Worm (Caenorhabditis elegans) whole organism, L1 larva: Measurements from ENCODE around the gene srd-11.

Experiments
- C16A3.4 ChIP-seq: fragments of 150-350 bp; optimal IDR thresholded peaks from 2 replicates; lab custom pipeline; 2014; ENCODE audit warnings: missing biosample characterization, missing genetic modification characterization
- blmp-1 ChIP-seq: fragments of 150-350 bp; optimal IDR thresholded peaks from 2 replicates; lab custom pipeline; 2014; ENCODE audit warnings: missing biosample characterization, missing genetic modification characterization
- ceh-82 ChIP-seq, 3 experiments: fragments of 150-350 bp in 1 of 3; sonication (generic microtip) in 2 of 3; optimal IDR thresholded peaks; 2 replicates each; lab custom pipeline; 2014 to 2017; ENCODE audit warnings: missing biosample characterization in 3 of 3, missing genetic modification characterization in 3 of 3
- dpl-1 ChIP-seq, 3 experiments: fragments of 150-350 bp in 2 of 3; sonication (generic microtip) in 1 of 3; optimal IDR thresholded peaks; 2 replicates each; lab custom pipeline; 2014 to 2017; ENCODE audit warnings: missing biosample characterization in 3 of 3, missing genetic modification characterization in 3 of 3, missing genetic modification reagents in 3 of 3
- efl-1 ChIP-seq, 4 experiments: fragments of 150-350 bp; optimal IDR thresholded peaks in 3 of 4; peaks in 1 of 4; 1 replicate in 1 of 4; 2 replicates in 3 of 4; lab custom pipeline; 2014; ENCODE audit warnings: missing biosample characterization in 2 of 4, missing genetic modification characterization in 2 of 4, missing genetic modification reagents in 2 of 4
- egl-13 ChIP-seq: sonication (generic microtip); optimal IDR thresholded peaks from 2 replicates; lab custom pipeline; 2016; ENCODE audit warnings: missing genotype, missing genetic modification reagents, missing genetic modification characterization, missing compliant biosample characterization
- egl-27 ChIP-seq, 2 experiments: fragments of 150-350 bp in 1 of 2; sonication (generic microtip); optimal IDR thresholded peaks; 3 replicates each; lab custom pipeline; 2017 to 2018; ENCODE audit warnings: missing biosample characterization in 2 of 2, missing genetic modification characterization in 2 of 2, missing genetic modification reagents in 2 of 2
- ets-5 ChIP-seq: fragments of 200-800 bp; sonication (Bioruptor generic); IDR thresholded peaks from 2 replicates; pipeline ENCODE4 v1.3.6; 2022; ENCODE audit warnings: missing genetic modification characterization, missing compliant biosample characterization
- fkh-10 ChIP-seq: sonication (generic microtip); optimal IDR thresholded peaks from 2 replicates; lab custom pipeline; 2017; ENCODE audit warnings: missing biosample characterization, missing genetic modification reagents, missing genetic modification characterization
- fos-1 ChIP-seq: fragments of 150-350 bp; optimal IDR thresholded peaks from 2 replicates; lab custom pipeline; 2014; ENCODE audit warnings: missing biosample characterization, missing genetic modification characterization
- grh-1 ChIP-seq: fragments of 200-800 bp; sonication (Bioruptor generic); IDR thresholded peaks from 2 replicates; pipeline ENCODE4 v1.3.6; 2022; ENCODE audit warnings: missing genetic modification reagents, missing genetic modification characterization, missing compliant biosample characterization
- hlh-17 ChIP-seq: fragments of 200-800 bp; sonication (Bioruptor generic); optimal IDR thresholded peaks from 2 replicates; lab custom pipeline; 2018; ENCODE audit warnings: missing genetic modification characterization, mild to moderate bottlenecking, missing compliant biosample characterization, moderate library complexity, borderline replicate concordance
- irx-1 ChIP-seq: sonication (generic microtip); optimal IDR thresholded peaks from 2 replicates; lab custom pipeline; 2016; ENCODE audit warnings: missing genetic modification characterization, missing compliant biosample characterization
- isw-1 ChIP-seq: fragments of 200-800 bp; sonication (Bioruptor generic); IDR thresholded peaks from 2 replicates; pipeline ENCODE4 v1.3.6; 2022; ENCODE audit warnings: missing genetic modification characterization, missing compliant biosample characterization
- lin-13 ChIP-seq: fragments of 150-350 bp; optimal IDR thresholded peaks from 2 replicates; lab custom pipeline; 2014; ENCODE audit warnings: missing biosample characterization, missing genetic modification reagents, missing genetic modification characterization
- lin-14 ChIP-seq: fragments of 200-800 bp; sonication (Bioruptor generic); optimal IDR thresholded peaks from 2 replicates; lab custom pipeline; 2018; ENCODE audit warnings: mild to moderate bottlenecking, missing genetic modification characterization, moderate library complexity, missing compliant biosample characterization
- lin-15B ChIP-seq: fragments of 150-350 bp; sonication (generic microtip); optimal IDR thresholded peaks from 3 replicates; lab custom pipeline; 2014; ENCODE audit warnings: missing biosample characterization, missing genetic modification characterization
- lin-35 ChIP-seq, 2 experiments: fragments of 150-350 bp; optimal IDR thresholded peaks; 2 replicates each; lab custom pipeline; 2014; ENCODE audit warnings: missing biosample characterization in 2 of 2, missing genetic modification characterization in 2 of 2, missing genetic modification reagents in 2 of 2
- lir-3 ChIP-seq: sonication (generic microtip); optimal IDR thresholded peaks from 2 replicates; lab custom pipeline; 2016; ENCODE audit warnings: mild to moderate bottlenecking, missing genetic modification characterization, moderate library complexity, missing compliant biosample characterization; ENCODE audit not compliant: poor library complexity
- lsy-2 ChIP-seq, 2 experiments: fragments of 150-350 bp; optimal IDR thresholded peaks; 2 replicates each; lab custom pipeline; 2014; ENCODE audit warnings: missing biosample characterization in 2 of 2, missing genetic modification characterization in 2 of 2
- mab-9 ChIP-seq: fragments of 200-800 bp; sonication (Bioruptor generic); IDR thresholded peaks from 2 replicates; pipeline ENCODE4 v1.3.6; 2022; ENCODE audit warnings: missing genetic modification reagents, missing genetic modification characterization, missing compliant biosample characterization
- mdl-1 ChIP-seq, 2 experiments: fragments of 150-350 bp; optimal IDR thresholded peaks; 2 replicates each; lab custom pipeline; 2014 to 2017; ENCODE audit warnings: missing biosample characterization in 2 of 2, missing genetic modification characterization in 2 of 2, inconsistent platforms in 1 of 2
- mef-2 ChIP-seq: fragments of 150-350 bp; optimal IDR thresholded peaks from 2 replicates; lab custom pipeline; 2014; ENCODE audit warnings: missing biosample characterization, missing genetic modification characterization
- nhr-47 ChIP-seq: sonication (generic microtip); optimal IDR thresholded peaks from 2 replicates; lab custom pipeline; 2016; ENCODE audit warnings: mild to moderate bottlenecking, missing genetic modification characterization, moderate library complexity, missing compliant biosample characterization
- nhr-71 ChIP-seq: sonication (generic microtip); optimal IDR thresholded peaks from 2 replicates; lab custom pipeline; 2016; ENCODE audit warnings: mild to moderate bottlenecking, missing genetic modification characterization, moderate library complexity, missing compliant biosample characterization
- nhr-76 ChIP-seq: sonication (generic microtip); optimal IDR thresholded peaks from 2 replicates; lab custom pipeline; 2017; ENCODE audit warnings: missing biosample characterization, missing genetic modification characterization
- nhr-90 ChIP-seq: sonication (generic microtip); optimal IDR thresholded peaks from 2 replicates; lab custom pipeline; 2016; ENCODE audit warnings: mild to moderate bottlenecking, missing genetic modification characterization, missing compliant biosample characterization; ENCODE audit not compliant: poor library complexity
- pax-3 ChIP-seq: fragments of 200-800 bp; sonication (Bioruptor generic); optimal IDR thresholded peaks from 2 replicates; lab custom pipeline; 2018; ENCODE audit warnings: mild to moderate bottlenecking, missing genetic modification characterization, moderate library complexity, missing compliant biosample characterization
- rnt-1 ChIP-seq: sonication (generic microtip); optimal IDR thresholded peaks from 2 replicates; lab custom pipeline; 2016; ENCODE audit warnings: mild to moderate bottlenecking, missing genetic modification characterization, moderate library complexity, missing compliant biosample characterization
- skn-1 ChIP-seq: fragments of 150-350 bp; optimal IDR thresholded peaks from 2 replicates; lab custom pipeline; 2014; ENCODE audit warnings: missing biosample characterization, missing genetic modification characterization
- snu-23 ChIP-seq: sonication (generic microtip); optimal IDR thresholded peaks from 2 replicates; lab custom pipeline; 2016; ENCODE audit warnings: missing genetic modification characterization, missing compliant biosample characterization
- sup-37 ChIP-seq: fragments of 200-800 bp; sonication (Bioruptor generic); optimal IDR thresholded peaks from 2 replicates; lab custom pipeline; 2018; ENCODE audit warnings: mild to moderate bottlenecking, missing genetic modification characterization, missing compliant biosample characterization
- swsn-7 ChIP-seq: sonication (generic microtip); optimal IDR thresholded peaks from 2 replicates; lab custom pipeline; 2016; ENCODE audit warnings: missing genetic modification characterization, missing compliant biosample characterization
- tbx-2 ChIP-seq: sonication (generic microtip); optimal IDR thresholded peaks from 2 replicates; lab custom pipeline; 2016; ENCODE audit warnings: missing genetic modification characterization, missing compliant biosample characterization
- unc-30 ChIP-seq: sonication (generic microtip); optimal IDR thresholded peaks from 2 replicates; lab custom pipeline; 2017; ENCODE audit warnings: missing biosample characterization, missing genetic modification characterization
- unc-62 ChIP-seq: fragments of 150-350 bp; optimal IDR thresholded peaks from 2 replicates; lab custom pipeline; 2014; ENCODE audit warnings: missing biosample characterization, missing genetic modification reagents, missing genetic modification characterization
- unc-86 ChIP-seq: sonication (generic microtip); optimal IDR thresholded peaks from 2 replicates; lab custom pipeline; 2016; ENCODE audit warnings: missing genetic modification characterization, missing compliant biosample characterization
- zip-4 ChIP-seq: fragments of 200-800 bp; sonication (Bioruptor generic); optimal IDR thresholded peaks from 2 replicates; lab custom pipeline; 2018; ENCODE audit warnings: mild to moderate bottlenecking, missing genetic modification characterization, moderate library complexity, missing compliant biosample characterization

srd-11 gene

ce11 chrV:13627103-13627623 lies 7.5 kb upstream of the srd-11 start, which contains the start of gene sde-2 (continued):
- TF ChIP-seq egl-27 (tag; optimal IDR thresholded peaks at IDR 0.05; lab: Kevin White, UChicago), result no peak
- TF ChIP-seq lin-13 (GFP tag; lab: Kevin White, UChicago), result no peak
- TF ChIP-seq lin-35 (GFP tag; optimal IDR thresholded peaks at IDR 0.05; lab: Kevin White, UChicago), result peak; percentile 6 to 47
- TF ChIP-seq pax-3, result peak; percentile 36
- TF ChIP-seq ceh-82 (tag; optimal IDR thresholded peaks at IDR 0.05; lab: Kevin White, UChicago), result peak in 1 of 3 experiments; percentile 0
- peak; percentile 33 for TF ChIP-seq swsn-7 (tag; lab: Kevin White, UChicago)
- no peak for TF ChIP-seq sup-37
- no peak for TF ChIP-seq irx-1 (tag; lab: Kevin White, UChicago)
- peak; percentile 49 for TF ChIP-seq nhr-71 (tag; lab: Kevin White, UChicago)
- peak; percentile 82 for TF ChIP-seq lin-14 (GFP tag; lab: Kevin White, UChicago)
- TF ChIP-seq mab-9 (GFP tag; lab: Robert Waterston, UW), result no peak
- TF ChIP-seq lin-15B (tag; lab: Kevin White, UChicago), result no peak
- no peak for TF ChIP-seq hlh-17 (GFP tag; lab: Kevin White, UChicago)
- TF ChIP-seq, all 84 proteins: peak for 13

- TF ChIP-seq ceh-82 (tag; optimal IDR thresholded peaks at IDR 0.05; lab: Kevin White, UChicago), result peak in 1 of 3 experiments; percentile 51
- TF ChIP-seq blmp-1 (tag; lab: Kevin White, UChicago), result peak; percentile 47
- TF ChIP-seq unc-86 (tag; lab: Kevin White, UChicago), result no peak
- peak; percentile 19 for TF ChIP-seq tbx-2 (tag; lab: Kevin White, UChicago)
- peak; percentile 20 for TF ChIP-seq C16A3.4 (tag; lab: Kevin White, UChicago)
- TF ChIP-seq lsy-2 (tag; optimal IDR thresholded peaks at IDR 0.05; lab: Kevin White, UChicago), result peak in 1 of 2 experiments; percentile 66
- TF ChIP-seq lir-3 (tag; lab: Kevin White, UChicago), result peak; percentile 13
- no peak for TF ChIP-seq unc-30 (tag; lab: Kevin White, UChicago)
- TF ChIP-seq isw-1 (GFP tag; lab: Robert Waterston, UW), result no peak
- no peak for TF ChIP-seq zip-4 (GFP tag; lab: Kevin White, UChicago)
- peak; percentile 45 for TF ChIP-seq snu-23 (GFP tag; lab: Kevin White, UChicago)
- peak; percentile 48 for TF ChIP-seq lin-15B (tag; lab: Kevin White, UChicago)
- peak; percentile 1 for TF ChIP-seq nhr-47 (tag; lab: Kevin White, UChicago)
- peak; percentile 10 for TF ChIP-seq skn-1 (tag; lab: Kevin White, UChicago)
- peak; percentile 16 for TF ChIP-seq nhr-71 (tag; lab: Kevin White, UChicago)
- no peak for TF ChIP-seq sup-37
- no peak for TF ChIP-seq egl-13 (tag; lab: Kevin White, UChicago)
- TF ChIP-seq dpl-1 (GFP tag; optimal IDR thresholded peaks at IDR 0.05; lab: Kevin White, UChicago), result peak; percentile 7 to 71 (median 59)
- TF ChIP-seq efl-1 (optimal IDR thresholded peaks at IDR 0.05; lab: Kevin White, UChicago), result peak; percentile 47 to 49
- TF ChIP-seq efl-1 (GFP tag; optimal IDR thresholded peaks at IDR 0.05 in 1 of 2; lab: Kevin White, UChicago), result peak; percentile 30 to 95
- no peak for TF ChIP-seq mef-2 (tag; lab: Kevin White, UChicago)
- TF ChIP-seq lin-35 (GFP tag; optimal IDR thresholded peaks at IDR 0.05; lab: Kevin White, UChicago), result peak; percentile 31 to 45
- peak; percentile 67 for TF ChIP-seq rnt-1 (tag; lab: Kevin White, UChicago)
Observed at ce11 chrV:13625517-13626097, 6.0 kb upstream of the srd-11 start, which contains the start of the genes nduv-2 and F53F4.12. TSS of gene nduv-2 (minus strand) at chrV:13625567. TSS of gene F53F4.12 (plus strand) at chrV:13626047.

ce11 chrV:13624424-13624823 lies 4.8 kb upstream of the srd-11 start, which contains the start of gene F53F4.11:
TSS of gene F53F4.11 (minus strand) at chrV:13624524.
- no peak for TF ChIP-seq hlh-17 (GFP tag; lab: Kevin White, UChicago)
- no peak for TF ChIP-seq egl-27 (tag; optimal IDR thresholded peaks at IDR 0.05; lab: Kevin White, UChicago)
- TF ChIP-seq irx-1 (tag; lab: Kevin White, UChicago), result no peak
- TF ChIP-seq fkh-10 (GFP tag; lab: Kevin White, UChicago), result no peak
- no peak for TF ChIP-seq lin-35 (GFP tag; optimal IDR thresholded peaks at IDR 0.05; lab: Kevin White, UChicago)
- TF ChIP-seq nhr-71 (tag; lab: Kevin White, UChicago), result no peak
- TF ChIP-seq ets-5 (GFP tag; lab: Robert Waterston, UW), result no peak
- TF ChIP-seq fos-1 (tag; lab: Kevin White, UChicago), result no peak
- TF ChIP-seq unc-62 (GFP tag; lab: Kevin White, UChicago), result no peak
- no peak for TF ChIP-seq egl-13 (tag; lab: Kevin White, UChicago)
- no peak for TF ChIP-seq mdl-1 (tag; optimal IDR thresholded peaks at IDR 0.05; lab: Kevin White, UChicago)
- no peak for TF ChIP-seq nhr-47 (tag; lab: Kevin White, UChicago)
- TF ChIP-seq swsn-7 (tag; lab: Kevin White, UChicago), result no peak
- no peak for TF ChIP-seq grh-1 (GFP tag; lab: Robert Waterston, UW)
- no peak for TF ChIP-seq nhr-76
- no peak for TF ChIP-seq lin-14 (GFP tag; lab: Kevin White, UChicago)
- TF ChIP-seq nhr-90, result no peak
